Worm (Caenorhabditis elegans) whole organism, late embryonic: ENCODE measurements around the gene F37A8.1.

Experiments
- C08G9.2 ChIP-seq: sonication (generic microtip); optimal IDR thresholded peaks from 2 replicates; lab custom pipeline; 2016; ENCODE audit warnings: mild to moderate bottlenecking, missing genetic modification characterization, moderate library complexity, missing compliant biosample characterization
- ahr-1 ChIP-seq: sonication (generic microtip); optimal IDR thresholded peaks from 2 replicates; lab custom pipeline; 2016; ENCODE audit warnings: missing genetic modification characterization, missing compliant biosample characterization
- ceh-2 ChIP-seq: sonication (generic microtip); optimal IDR thresholded peaks from 2 replicates; lab custom pipeline; 2016; ENCODE audit warnings: missing genotype, missing genetic modification characterization, missing compliant biosample characterization
- ceh-24 ChIP-seq: sonication (generic microtip); optimal IDR thresholded peaks from 2 replicates; lab custom pipeline; 2016; ENCODE audit warnings: mild to moderate bottlenecking, missing genetic modification characterization, missing compliant biosample characterization
- ceh-30 ChIP-seq: fragments of 150-350 bp; optimal IDR thresholded peaks from 2 replicates; lab custom pipeline; 2014; ENCODE audit warnings: missing biosample characterization, missing genetic modification characterization
- ceh-9 ChIP-seq: sonication (generic microtip); optimal IDR thresholded peaks from 2 replicates; lab custom pipeline; 2016; ENCODE audit warnings: mild to moderate bottlenecking, missing genetic modification characterization, inconsistent platforms, missing compliant biosample characterization
- dve-1 ChIP-seq: sonication (generic microtip); optimal IDR thresholded peaks from 2 replicates; lab custom pipeline; 2017; ENCODE audit warnings: antibody characterized with exemption, mild to moderate bottlenecking, missing genetic modification characterization, missing compliant biosample characterization
- elt-2 ChIP-seq: sonication (generic microtip); optimal IDR thresholded peaks from 2 replicates; lab custom pipeline; 2016; ENCODE audit warnings: missing genetic modification reagents, missing genetic modification characterization, missing compliant biosample characterization
- elt-4 ChIP-seq: sonication (generic microtip); optimal IDR thresholded peaks from 2 replicates; lab custom pipeline; 2016; ENCODE audit warnings: missing genetic modification characterization, missing compliant biosample characterization
- fax-1 ChIP-seq: sonication (generic microtip); optimal IDR thresholded peaks from 2 replicates; lab custom pipeline; 2016; ENCODE audit warnings: missing genotype, missing genetic modification characterization, missing compliant biosample characterization
- pat-9 ChIP-seq: fragments of 200-800 bp; sonication (Bioruptor generic); optimal IDR thresholded peaks from 2 replicates; lab custom pipeline; 2018; ENCODE audit warnings: mild to moderate bottlenecking, missing genetic modification characterization, moderate library complexity, missing compliant biosample characterization
- pqm-1 ChIP-seq: sonication (generic microtip); optimal IDR thresholded peaks from 2 replicates; lab custom pipeline; 2016; ENCODE audit warnings: missing genetic modification characterization, missing compliant biosample characterization
- zip-5 ChIP-seq: sonication (generic microtip); optimal IDR thresholded peaks from 2 replicates; lab custom pipeline; 2016; ENCODE audit warnings: missing genetic modification characterization, missing compliant biosample characterization

- TF ChIP-seq ceh-2 (tag; lab: Kevin White, UChicago), result no peak
- TF ChIP-seq dve-1, result no peak
- no peak for TF ChIP-seq elt-2 (tag; lab: Kevin White, UChicago)
- no peak for TF ChIP-seq ceh-9 (tag; lab: Kevin White, UChicago)
- TF ChIP-seq C08G9.2, result no peak
- TF ChIP-seq pqm-1 (tag; lab: Kevin White, UChicago), result no peak
- no peak for TF ChIP-seq ceh-30 (tag; lab: Kevin White, UChicago)
- no peak for TF ChIP-seq elt-4 (tag; lab: Kevin White, UChicago)
- TF ChIP-seq fax-1 (tag; lab: Kevin White, UChicago), result no peak
- TF ChIP-seq ceh-24 (tag; lab: Kevin White, UChicago), result no peak
- TF ChIP-seq ahr-1 (tag; lab: Kevin White, UChicago), result no peak
- TF ChIP-seq zip-5 (tag; lab: Kevin White, UChicago), result no peak
- TF ChIP-seq pat-9, result no peak
These were observed 12.5 kb upstream of the F37A8.1 start for ce11 chrIII:3915705-3916104.
